Fruit fly (Drosophila melanogaster) Kc167 (cell line): Measurements from ENCODE around the gene wgn.

Experiments
- Myc ChIP-seq: fragments of >200 bp; optimal IDR thresholded peaks from 2 replicates; lab custom pipeline; 2017; ENCODE audit warnings: missing external identifiers
- Sin3A ChIP-seq: fragments of >200 bp; optimal IDR thresholded peaks from 2 replicates; lab custom pipeline; 2018; ENCODE audit warnings: missing external identifiers
- h ChIP-seq: fragments of >200 bp; optimal IDR thresholded peaks from 3 replicates; lab custom pipeline; 2018; ENCODE audit warnings: missing external identifiers
- insv ChIP-seq: fragments of >200 bp; optimal IDR thresholded peaks from 3 replicates; lab custom pipeline; 2018; ENCODE audit warnings: missing external identifiers
- psq ChIP-seq: fragments of >200 bp; optimal IDR thresholded peaks from 2 replicates; lab custom pipeline; 2017; ENCODE audit warnings: missing external identifiers
- ttk ChIP-seq: sonication (Bioruptor generic); optimal IDR thresholded peaks from 2 replicates; lab custom pipeline; 2017; ENCODE audit warnings: missing external identifiers

DNA sequence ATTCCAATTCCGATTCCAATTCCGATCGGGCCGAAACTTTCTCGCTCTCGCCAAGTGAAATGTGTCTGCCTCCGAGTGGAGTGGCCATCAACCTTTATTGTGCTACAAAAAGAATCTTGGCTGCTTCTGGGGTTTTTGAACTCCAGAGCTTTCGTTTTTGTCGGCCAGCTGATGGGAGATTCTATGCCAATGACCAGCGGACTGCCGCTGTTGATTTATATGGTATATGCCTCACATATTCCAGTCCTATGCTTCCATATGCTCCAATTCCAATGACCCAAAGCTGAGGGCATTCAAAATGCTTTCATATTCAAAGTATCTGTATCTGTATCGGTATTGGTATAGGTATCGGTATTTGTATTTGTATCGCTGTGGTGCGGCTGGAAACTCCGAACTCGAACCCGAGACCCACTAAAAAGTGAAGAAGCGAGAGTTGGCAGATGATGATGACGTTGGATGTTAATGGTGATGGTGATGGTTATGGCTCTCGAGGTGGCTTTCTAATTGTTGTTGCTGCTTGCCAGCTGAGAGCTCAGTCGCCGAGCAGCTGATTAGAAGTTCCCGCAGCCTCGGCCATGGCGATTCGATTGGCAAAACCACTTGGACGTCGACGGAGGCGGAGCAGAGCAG lies 38.3 kb upstream of the wgn start:
- TF ChIP-seq Myc (lab: Kevin White, UChicago): no peak
- no peak for TF ChIP-seq insv (lab: Kevin White, UChicago)
- no peak for TF ChIP-seq h (lab: Kevin White, UChicago)
- no peak for TF ChIP-seq psq (lab: Kevin White, UChicago)
- no peak for TF ChIP-seq Sin3A (lab: Kevin White, UChicago)
- TF ChIP-seq ttk: no peak
